Worm (Caenorhabditis elegans) whole organism, young adult: Measurements from ENCODE around the gene irld-20.

Experiments
- B0035.1 ChIP-seq: sonication (generic microtip); optimal IDR thresholded peaks from 2 replicates; lab custom pipeline; 2016; ENCODE audit warnings: missing genetic modification characterization, mild to moderate bottlenecking, missing compliant biosample characterization, missing genotype, missing genetic modification reagents
- B0261.1 ChIP-seq: sonication (generic microtip); optimal IDR thresholded peaks from 2 replicates; lab custom pipeline; 2016; ENCODE audit warnings: mild to moderate bottlenecking, missing genetic modification characterization, moderate library complexity, missing compliant biosample characterization
- C06A6.2 ChIP-seq: fragments of 200-800 bp; sonication (Bioruptor generic); conservative IDR thresholded peaks from 2 replicates; pipeline ENCODE4 v1.3.6; 2022; ENCODE audit warnings: missing genetic modification characterization, missing compliant biosample characterization
- C17E4.6 ChIP-seq: fragments of 200-800 bp; sonication (Bioruptor generic); IDR thresholded peaks from 2 replicates; pipeline ENCODE4 v1.3.6; 2022; ENCODE audit warnings: missing genetic modification reagents, missing genetic modification characterization, missing compliant biosample characterization
- D2030.7 ChIP-seq: fragments of 200-800 bp; sonication (Bioruptor generic); IDR thresholded peaks from 2 replicates; pipeline ENCODE4 v1.3.6; 2022; ENCODE audit warnings: missing genetic modification reagents, missing genetic modification characterization, missing compliant biosample characterization
- F10E7.11 ChIP-seq: sonication (generic microtip); optimal IDR thresholded peaks from 2 replicates; lab custom pipeline; 2017; ENCODE audit warnings: mild to moderate bottlenecking, missing genetic modification characterization, moderate library complexity, missing compliant biosample characterization
- F37B4.10 ChIP-seq: fragments of 200-800 bp; sonication (Bioruptor generic); IDR thresholded peaks from 2 replicates; pipeline ENCODE4 v1.3.6; 2022; ENCODE audit warnings: missing genetic modification characterization, missing compliant biosample characterization
- F52B5.7 ChIP-seq: sonication (generic microtip); optimal IDR thresholded peaks from 2 replicates; lab custom pipeline; 2016; ENCODE audit warnings: mild to moderate bottlenecking, missing genetic modification characterization, missing compliant biosample characterization
- F57A8.1 ChIP-seq: fragments of 200-800 bp; sonication (Bioruptor generic); optimal IDR thresholded peaks from 2 replicates; lab custom pipeline; 2018; ENCODE audit warnings: mild to moderate bottlenecking, missing genetic modification characterization, moderate library complexity, missing compliant biosample characterization
- K11D2.4 ChIP-seq: fragments of 200-800 bp; sonication (Bioruptor generic); IDR thresholded peaks from 2 replicates; pipeline ENCODE4 v1.3.6; 2022; ENCODE audit warnings: missing genetic modification reagents, missing genetic modification characterization, missing compliant biosample characterization
- T07F8.4 ChIP-seq: sonication (generic microtip); optimal IDR thresholded peaks from 2 replicates; lab custom pipeline; 2016; ENCODE audit warnings: mild to moderate bottlenecking, missing genetic modification characterization, moderate library complexity, missing compliant biosample characterization
- ZK185.1 ChIP-seq: sonication (generic microtip); optimal IDR thresholded peaks from 2 replicates; lab custom pipeline; 2016; ENCODE audit warnings: mild to moderate bottlenecking, missing genetic modification characterization, missing compliant biosample characterization; ENCODE audit not compliant: poor library complexity, severe bottlenecking
- akir-1 ChIP-seq: fragments of 200-800 bp; sonication (Bioruptor generic); optimal IDR thresholded peaks from 2 replicates; lab custom pipeline; 2018; ENCODE audit warnings: mild to moderate bottlenecking, missing genetic modification characterization, moderate library complexity, missing compliant biosample characterization
- bed-1 ChIP-seq: fragments of 200-800 bp; sonication (Bioruptor generic); IDR thresholded peaks from 2 replicates; pipeline ENCODE4 v1.3.6; 2022; ENCODE audit warnings: missing genetic modification reagents, missing genetic modification characterization, missing compliant biosample characterization
- cebp-1 ChIP-seq, 2 experiments: fragments of 200-800 bp in 1 of 2; sonication (Bioruptor generic) in 1 of 2; sonication (generic microtip) in 1 of 2; IDR thresholded peaks in 1 of 2; optimal IDR thresholded peaks in 1 of 2; 2 replicates each; pipeline versions ENCODE4 v1.3.6 to Lab custom; 2017 to 2022; ENCODE audit warnings: missing compliant biosample characterization in 2 of 2, missing genetic modification characterization in 2 of 2, mild to moderate bottlenecking in 1 of 2, missing genetic modification reagents in 1 of 2, moderate library complexity in 1 of 2
- ceh-27 ChIP-seq: fragments of 200-800 bp; sonication (Bioruptor generic); optimal IDR thresholded peaks from 2 replicates; lab custom pipeline; 2018; ENCODE audit warnings: mild to moderate bottlenecking, missing genetic modification characterization, moderate library complexity, missing compliant biosample characterization
- ceh-58 ChIP-seq: fragments of 200-800 bp; sonication (Bioruptor generic); IDR thresholded peaks from 2 replicates; pipeline ENCODE4 v1.3.6; 2022; ENCODE audit warnings: missing genetic modification characterization, missing compliant biosample characterization
- ceh-79 ChIP-seq: sonication (generic microtip); optimal IDR thresholded peaks from 2 replicates; lab custom pipeline; 2017; ENCODE audit warnings: mild to moderate bottlenecking, missing genetic modification characterization, missing compliant biosample characterization
- dox-1 ChIP-seq: fragments of 200-800 bp; sonication (Bioruptor generic); IDR thresholded peaks from 2 replicates; pipeline ENCODE4 v1.3.6; 2022; ENCODE audit warnings: missing genetic modification reagents, missing genetic modification characterization, missing compliant biosample characterization
- dpl-1 ChIP-seq: fragments of 150-350 bp; optimal IDR thresholded peaks from 2 replicates; lab custom pipeline; 2014; ENCODE audit warnings: missing biosample characterization, missing genetic modification reagents, missing genetic modification characterization
- egl-18 ChIP-seq: fragments of 200-800 bp; sonication (Bioruptor generic); IDR thresholded peaks from 2 replicates; pipeline ENCODE4 v1.3.6; 2022; ENCODE audit warnings: missing genetic modification reagents, missing genetic modification characterization, missing compliant biosample characterization
- egl-44 ChIP-seq: fragments of 200-800 bp; sonication (Bioruptor generic); IDR thresholded peaks from 2 replicates; pipeline ENCODE4 v1.3.6; 2022; ENCODE audit warnings: missing genetic modification reagents, missing genetic modification characterization, missing compliant biosample characterization
- ekl-4 ChIP-seq: fragments of 200-800 bp; sonication (Bioruptor generic); IDR thresholded peaks from 2 replicates; pipeline ENCODE4 v1.3.6; 2022; ENCODE audit warnings: missing genetic modification reagents, missing genetic modification characterization, missing compliant biosample characterization
- fkh-3 ChIP-seq: sonication (generic microtip); optimal IDR thresholded peaks from 2 replicates; lab custom pipeline; 2016; ENCODE audit warnings: mild to moderate bottlenecking, missing genetic modification characterization, missing compliant biosample characterization
- gei-17 ChIP-seq: fragments of 200-800 bp; sonication (Bioruptor generic); optimal IDR thresholded peaks from 2 replicates; lab custom pipeline; 2018; ENCODE audit warnings: mild to moderate bottlenecking, missing genetic modification characterization, missing compliant biosample characterization
- hmg-1.2 ChIP-seq: fragments of 200-800 bp; sonication (Bioruptor generic); IDR thresholded peaks from 2 replicates; pipeline ENCODE4 v1.3.6; 2022; ENCODE audit warnings: missing genetic modification reagents, missing genetic modification characterization, missing compliant biosample characterization
- hmg-20 ChIP-seq: fragments of 200-800 bp; sonication (Bioruptor generic); IDR thresholded peaks from 2 replicates; pipeline ENCODE4 v1.3.6; 2022; ENCODE audit warnings: missing genetic modification reagents, missing genetic modification characterization, missing compliant biosample characterization
- hrde-1 ChIP-seq: sonication (generic microtip); optimal IDR thresholded peaks from 2 replicates; lab custom pipeline; 2016; ENCODE audit warnings: missing genetic modification characterization, mild to moderate bottlenecking, missing compliant biosample characterization, moderate library complexity, missing genotype, missing genetic modification reagents, borderline replicate concordance
- let-526 ChIP-seq: fragments of 200-800 bp; sonication (Bioruptor generic); IDR thresholded peaks from 2 replicates; pipeline ENCODE4 v1.3.6; 2022; ENCODE audit warnings: missing genetic modification reagents, missing genetic modification characterization, missing compliant biosample characterization
- let-607 ChIP-seq, 2 experiments: fragments of 200-800 bp in 1 of 2; sonication (Bioruptor generic) in 1 of 2; sonication (generic microtip) in 1 of 2; optimal IDR thresholded peaks; 2 replicates each; lab custom pipeline; 2016 to 2018; ENCODE audit warnings: mild to moderate bottlenecking in 2 of 2, missing compliant biosample characterization in 2 of 2, missing genetic modification characterization in 2 of 2, moderate library complexity in 2 of 2, missing genotype in 1 of 2
- lin-35 ChIP-seq, 3 experiments: fragments of 150-350 bp in 2 of 3; sonication (generic microtip) in 1 of 3; optimal IDR thresholded peaks; 2 replicates each; lab custom pipeline; 2014 to 2018; ENCODE audit warnings: missing biosample characterization in 3 of 3, missing genetic modification characterization in 3 of 3, missing genetic modification reagents in 3 of 3
- lin-54 ChIP-seq: fragments of 200-800 bp; sonication (Bioruptor generic); optimal IDR thresholded peaks from 2 replicates; lab custom pipeline; 2018; ENCODE audit warnings: mild to moderate bottlenecking, missing genetic modification characterization, missing compliant biosample characterization
- mes-4 ChIP-seq: sonication (generic microtip); optimal IDR thresholded peaks from 2 replicates; lab custom pipeline; 2016; ENCODE audit warnings: missing genotype, missing genetic modification characterization, missing compliant biosample characterization
- mxl-1 ChIP-seq: sonication (generic microtip); optimal IDR thresholded peaks from 2 replicates; lab custom pipeline; 2016; ENCODE audit warnings: missing genetic modification characterization, missing compliant biosample characterization
- nhr-27 ChIP-seq: fragments of 200-800 bp; sonication (Bioruptor generic); optimal IDR thresholded peaks from 2 replicates; lab custom pipeline; 2018; ENCODE audit warnings: mild to moderate bottlenecking, missing genetic modification characterization, moderate library complexity, missing compliant biosample characterization
- snpc-4 ChIP-seq, 5 experiments: fragments of 150-350 bp in 1 of 5; sonication (generic microtip) in 4 of 5; optimal IDR thresholded peaks; 2 replicates each; lab custom pipeline; 2014 to 2018; ENCODE audit warnings: missing genetic modification characterization in 5 of 5, missing biosample characterization in 3 of 5, antibody characterized with exemption in 2 of 5, mild to moderate bottlenecking in 2 of 5, missing compliant biosample characterization in 2 of 5, missing genotype in 2 of 5, moderate library complexity in 2 of 5, missing genetic modification reagents in 1 of 5
- tbp1 ChIP-seq: fragments of 200-800 bp; sonication (Bioruptor generic); optimal IDR thresholded peaks from 2 replicates; lab custom pipeline; 2018; ENCODE audit warnings: mild to moderate bottlenecking, missing genetic modification characterization, missing compliant biosample characterization
- tbx-9 ChIP-seq: sonication (generic microtip); optimal IDR thresholded peaks from 2 replicates; lab custom pipeline; 2016; ENCODE audit warnings: borderline replicate concordance, missing genetic modification characterization, inconsistent platforms, missing compliant biosample characterization
- unc-62 ChIP-seq: fragments of 150-350 bp; optimal IDR thresholded peaks from 2 replicates; lab custom pipeline; 2014; ENCODE audit warnings: missing biosample characterization, missing genetic modification reagents, missing genetic modification characterization
- xnd-1 ChIP-seq: sonication (generic microtip); optimal IDR thresholded peaks from 2 replicates; lab custom pipeline; 2016; ENCODE audit warnings: missing genotype, missing genetic modification reagents, missing genetic modification characterization, missing compliant biosample characterization
- zim-3 ChIP-seq: sonication (generic microtip); optimal IDR thresholded peaks from 2 replicates; lab custom pipeline; 2017; ENCODE audit warnings: mild to moderate bottlenecking, missing genetic modification characterization, moderate library complexity, missing compliant biosample characterization
- ztf-26 ChIP-seq: sonication (generic microtip); optimal IDR thresholded peaks from 2 replicates; lab custom pipeline; 2017; ENCODE audit warnings: missing genetic modification characterization, missing compliant biosample characterization
- ztf-6 ChIP-seq: fragments of 200-800 bp; sonication (Bioruptor generic); IDR thresholded peaks from 2 replicates; pipeline ENCODE4 v1.3.6; 2022; ENCODE audit warnings: missing genetic modification reagents, missing genetic modification characterization, missing compliant biosample characterization

Gene irld-20

DNA sequence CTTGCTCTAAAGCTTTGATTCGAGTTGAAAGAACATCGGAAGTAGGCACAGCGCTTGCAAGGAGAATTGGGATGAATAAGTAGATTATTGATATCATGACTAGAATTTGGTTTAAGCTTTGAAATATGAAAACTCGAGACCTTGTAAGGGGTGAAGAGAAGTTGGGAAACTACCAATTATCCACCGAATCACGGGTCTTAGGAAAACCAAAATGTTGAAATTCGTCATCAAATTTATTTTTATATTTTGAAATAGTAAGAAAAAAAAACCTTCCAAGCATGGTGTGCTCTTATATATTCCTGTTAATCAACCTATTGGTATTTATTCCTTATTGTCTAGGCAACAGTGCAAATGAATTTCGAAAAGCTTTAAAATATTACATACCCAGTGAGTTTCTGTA, at the start of gene irld-20, which contains the start of gene irld-60:
Gene irld-20, plus strand, starts transcription at position 279 of the 400 bp plus-strand sequence.
Gene irld-60, minus strand, starts transcription at position 101 of the 400 bp plus-strand sequence.
- TF ChIP-seq egl-18 (GFP tag; lab: Robert Waterston, UW) (no peak), hmg-1.2 (GFP tag; lab: Robert Waterston, UW) (no peak), ztf-26 (no peak), lin-54 (GFP tag; lab: Kevin White, UChicago) (no peak)

ce11 chrIII:12702375-12702774, 48.5 kb upstream of the irld-20 start:
- no peak for TF ChIP-seq hrde-1 (tag; lab: Kevin White, UChicago)
- no peak for TF ChIP-seq D2030.7 (GFP tag; lab: Robert Waterston, UW)
- TF ChIP-seq C06A6.2 = no peak
- no peak for TF ChIP-seq akir-1 (GFP tag; lab: Kevin White, UChicago)
- TF ChIP-seq hmg-20 (GFP tag; lab: Robert Waterston, UW) = no peak
- no peak for TF ChIP-seq fkh-3 (tag; lab: Kevin White, UChicago)
- no peak for TF ChIP-seq tbx-9 (tag; lab: Kevin White, UChicago)
- no peak for TF ChIP-seq let-526 (GFP tag; lab: Robert Waterston, UW)
- TF ChIP-seq lin-35 (GFP tag; optimal IDR thresholded peaks at IDR 0.05; lab: Kevin White, UChicago) = no peak
- TF ChIP-seq egl-44 (GFP tag; lab: Robert Waterston, UW) = no peak

DNA sequence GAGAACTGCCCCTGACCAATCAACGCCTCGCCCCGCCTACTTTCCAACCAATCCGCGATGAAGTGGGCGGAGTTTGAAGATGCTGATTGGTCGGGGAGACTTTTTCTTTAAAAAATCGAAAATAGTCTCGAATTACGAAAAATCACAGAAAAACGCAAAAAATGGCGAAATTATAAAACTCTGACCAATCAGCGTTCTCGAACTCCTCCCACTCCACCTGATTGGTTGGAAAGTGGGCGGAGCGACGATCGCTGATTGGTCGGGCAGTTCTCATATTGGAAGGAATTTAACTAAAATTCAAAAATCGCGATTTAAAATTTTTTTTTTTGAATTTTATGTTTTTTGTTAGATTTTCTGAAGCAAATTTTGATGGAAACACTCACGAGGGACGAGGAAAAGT, 47.7 kb upstream of the irld-20 start:
- no peak for TF ChIP-seq bed-1 (GFP tag; lab: Robert Waterston, UW)
- TF ChIP-seq ekl-4 (GFP tag; lab: Robert Waterston, UW) = no peak
- no peak for TF ChIP-seq dox-1 (GFP tag; lab: Robert Waterston, UW)
- TF ChIP-seq let-607 (tag; optimal IDR thresholded peaks at IDR 0.05; lab: Kevin White, UChicago) = no peak
- TF ChIP-seq ztf-6 (GFP tag; lab: Robert Waterston, UW) = no peak
- no peak for TF ChIP-seq unc-62 (GFP tag; lab: Kevin White, UChicago)
- TF ChIP-seq B0261.1 (tag; lab: Kevin White, UChicago) = no peak
- TF ChIP-seq T07F8.4 (tag; lab: Kevin White, UChicago) = no peak
- TF ChIP-seq ceh-27 = no peak
- no peak for TF ChIP-seq F10E7.11 (tag; lab: Kevin White, UChicago)
- no peak for TF ChIP-seq snpc-4 (GFP tag; optimal IDR thresholded peaks at IDR 0.05; lab: Kevin White, UChicago)
- TF ChIP-seq snpc-4 (tag; optimal IDR thresholded peaks at IDR 0.05; lab: Kevin White, UChicago) = no peak
- TF ChIP-seq ZK185.1 (tag; lab: Kevin White, UChicago) = no peak
- TF ChIP-seq zim-3 (tag; lab: Kevin White, UChicago) = no peak
- no peak for TF ChIP-seq F57A8.1 (GFP tag; lab: Kevin White, UChicago)
- no peak for TF ChIP-seq mxl-1 (tag; lab: Kevin White, UChicago)
- TF ChIP-seq K11D2.4 (GFP tag; lab: Robert Waterston, UW) = no peak
- TF ChIP-seq ceh-58 (GFP tag; lab: Robert Waterston, UW) = no peak
- TF ChIP-seq B0035.1 (tag; lab: Kevin White, UChicago) = no peak
- TF ChIP-seq C17E4.6 = no peak

DNA sequence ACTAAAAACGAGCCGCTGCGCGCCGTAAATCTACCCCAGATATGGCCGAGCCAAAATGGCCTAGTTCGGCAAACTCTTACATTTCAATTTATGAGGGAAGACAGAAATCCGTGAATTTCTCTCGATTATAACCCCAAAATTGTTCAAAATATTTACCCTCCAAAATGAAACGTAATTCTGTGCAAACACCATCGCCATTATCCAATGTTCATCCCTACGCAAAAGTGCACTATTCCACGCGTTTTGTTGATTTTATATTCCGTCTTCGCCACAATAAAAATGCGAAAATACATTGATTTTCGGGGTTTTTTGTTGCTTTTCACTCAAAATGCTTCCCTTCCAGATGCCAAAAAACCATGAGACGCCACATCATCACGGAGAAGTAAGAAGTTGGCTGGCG, 39.7 kb upstream of the irld-20 start, which contains the start of gene hut-1:
Gene hut-1, plus strand, starts transcription at position 344 of the 400 bp plus-strand sequence.
- no peak for TF ChIP-seq F52B5.7 (tag; lab: Kevin White, UChicago)
- no peak for TF ChIP-seq mes-4 (tag; lab: Kevin White, UChicago)
- TF ChIP-seq lin-54 (GFP tag; lab: Kevin White, UChicago) = peak; percentile 14
- TF ChIP-seq F37B4.10 (GFP tag; lab: Robert Waterston, UW) = no peak
- TF ChIP-seq gei-17 (GFP tag; lab: Kevin White, UChicago) = no peak
- peak; percentile 24 for TF ChIP-seq ceh-27
- no peak for TF ChIP-seq zim-3 (tag; lab: Kevin White, UChicago)
- peak; percentile 9 for TF ChIP-seq dpl-1 (GFP tag; lab: Kevin White, UChicago)
- no peak for TF ChIP-seq xnd-1 (tag; lab: Kevin White, UChicago)
- TF ChIP-seq lin-35 (GFP tag; optimal IDR thresholded peaks at IDR 0.05; lab: Kevin White, UChicago) = peak in 1 of 3 experiments; percentile 12
- no peak for TF ChIP-seq nhr-27
- TF ChIP-seq ceh-79 = no peak
- TF ChIP-seq tbp1 (GFP tag; lab: Kevin White, UChicago) = no peak
- TF ChIP-seq K11D2.4 (GFP tag; lab: Robert Waterston, UW) = no peak
- no peak for TF ChIP-seq cebp-1 (GFP tag; IDR thresholded peaks at IDR 0.05; lab: Robert Waterston, UW)
- peak; percentile 26 for TF ChIP-seq cebp-1 (tag; optimal IDR thresholded peaks at IDR 0.05; lab: Kevin White, UChicago)
